Fruit fly (Drosophila melanogaster) whole organism, pupa: Measurements from ENCODE around the gene TotE.

Source experiments
- CG12605 ChIP-seq: fragments of 200-800 bp; sonication (Bioruptor generic); IDR thresholded peaks from 2 replicates; pipeline ENCODE4 v1.3.6; 2022; ENCODE audit warnings: missing biosample characterization, missing genetic modification characterization
- D1 ChIP-seq: fragments of 200-800 bp; sonication (Bioruptor generic); optimal IDR thresholded peaks from 2 replicates; lab custom pipeline; 2018; ENCODE audit warnings: missing biosample characterization, mild to moderate bottlenecking, missing genetic modification characterization, moderate library complexity
- Ets98B ChIP-seq: fragments of 200-800 bp; sonication (Bioruptor generic); IDR thresholded peaks from 2 replicates; pipeline ENCODE4 v1.3.6; 2022; ENCODE audit warnings: missing biosample characterization, missing genetic modification characterization

DNA sequence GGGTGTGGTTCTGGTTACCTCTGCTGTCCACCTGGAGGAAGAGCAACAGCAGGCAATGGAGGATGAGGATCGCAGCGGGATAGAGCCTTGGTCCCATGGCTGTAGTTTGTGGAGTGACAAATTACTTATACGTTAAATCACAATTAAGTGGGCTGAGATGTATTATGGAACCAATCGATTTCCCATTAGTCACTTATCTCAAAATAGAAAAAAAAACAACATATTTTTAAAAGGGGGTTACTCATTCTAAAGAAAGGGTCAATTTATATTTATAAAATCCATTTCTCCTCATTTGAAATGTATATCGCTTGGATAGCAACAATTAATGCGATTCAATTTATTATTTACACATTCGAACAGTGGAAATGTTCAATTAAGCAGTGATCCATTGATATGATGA, 47.6 kb upstream of the TotE start, which contains the start of gene CG34051:
- TF ChIP-seq CG12605 (GFP tag; lab: Robert Waterston, UW) (no peak), D1 (tag; lab: Kevin White, UChicago) (no peak), Ets98B (GFP tag; lab: Robert Waterston, UW) (no peak)
